Fruit fly (Drosophila melanogaster): Measurements from ENCODE around the gene Gli.

dm6 chr2L:15735918-15736317 lies 26.6 kb downstream of the Gli start:
- no peak for TF ChIP-seq CTCF (optimal IDR thresholded peaks at IDR 0.05)
- TF ChIP-seq CG8478 (optimal IDR thresholded peaks at IDR 0.05): no peak

Data from S2 (cell line).